Worm (Caenorhabditis elegans): ENCODE data around the gene C08B11.9.

Gene C08B11.9

DNA sequence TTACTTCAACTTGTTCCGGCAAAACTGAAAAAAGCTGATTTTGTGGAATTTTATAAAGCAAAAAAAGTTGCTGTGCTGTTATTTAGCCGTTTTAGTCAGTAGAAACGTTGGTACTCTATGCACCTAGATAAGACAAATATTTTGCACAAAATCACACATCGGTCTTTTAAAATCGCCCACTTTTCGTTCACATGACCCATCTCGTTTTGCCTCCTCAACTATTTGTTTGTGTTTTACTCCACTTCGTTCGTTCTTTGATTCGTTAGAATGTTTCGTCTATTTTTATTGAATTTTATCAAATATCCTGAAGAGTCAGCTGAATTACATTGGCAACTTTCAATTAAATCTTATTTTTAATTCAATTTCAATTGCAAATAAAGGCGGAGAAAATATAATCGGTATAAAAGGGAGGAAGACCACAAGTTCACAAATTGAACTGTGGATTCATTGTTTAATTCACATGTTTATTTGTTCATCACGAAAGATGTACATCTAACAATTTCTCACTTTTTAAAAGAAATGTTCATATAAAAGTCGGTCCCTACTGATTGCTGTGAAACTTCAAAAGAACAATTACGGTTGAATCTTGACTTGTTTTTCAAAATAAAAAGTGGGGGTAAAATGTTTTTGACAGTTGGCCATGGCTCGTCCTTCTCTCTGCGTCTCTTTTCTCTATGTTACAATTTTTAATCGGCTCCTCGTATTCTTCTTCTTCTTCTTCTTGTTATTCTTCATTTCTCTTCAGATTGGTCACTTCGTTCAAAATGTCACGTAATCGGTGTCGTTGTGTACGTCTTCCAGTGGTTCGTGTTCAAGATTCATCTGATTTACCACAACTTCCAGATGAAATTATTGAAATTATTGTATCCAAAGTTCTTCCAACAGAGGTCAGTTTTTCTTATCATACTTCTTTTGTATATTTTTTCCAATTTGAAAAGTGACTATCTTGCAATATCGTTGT lies 25.6 kb downstream of the C08B11.9 start, which contains the start of gene DH11.2 (continued):
- TF ChIP-seq K11D2.4 (GFP tag; IDR thresholded peaks at IDR 0.05) (no peak), lir-1 (GFP tag; conservative IDR thresholded peaks at IDR 0.05) (no peak), sdz-38 (tag; optimal IDR thresholded peaks at IDR 0.05) (no peak), tlf-1 (GFP tag; optimal IDR thresholded peaks at IDR 0.05) (peak; percentile 15), aptf-2 (GFP tag; conservative IDR thresholded peaks at IDR 0.05) (no peak), hmg-20 (GFP tag; IDR thresholded peaks at IDR 0.05) (no peak), attf-6 (GFP tag; IDR thresholded peaks at IDR 0.05) (no peak)

DNA sequence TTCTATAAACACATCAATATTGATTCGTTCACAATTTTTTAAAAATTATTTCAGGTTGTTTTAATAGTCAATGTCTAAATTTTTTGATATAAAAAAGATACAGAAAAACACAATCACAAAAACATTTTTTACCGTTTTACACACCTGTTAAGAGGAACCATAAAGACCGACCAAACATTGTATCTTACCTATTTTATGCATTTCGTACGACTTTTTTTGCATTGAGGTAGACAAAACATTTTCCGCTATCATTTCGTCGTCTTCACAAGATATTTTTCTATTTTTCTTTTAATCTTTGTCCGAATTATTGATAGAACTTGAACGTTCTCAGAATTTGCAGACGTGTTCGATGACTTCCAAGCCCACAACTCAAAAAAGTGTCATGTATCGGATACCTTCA lies 29.6 kb downstream of the C08B11.9 start, which contains the start of gene glna-2:
glna-2 (plus strand) TSS at position 301 of the 400 bp plus-strand sequence.
- TF ChIP-seq Y53F4B.3 (GFP tag; IDR thresholded peaks at IDR 0.05), result no peak
- no peak for TF ChIP-seq mxl-1 (tag; optimal IDR thresholded peaks at IDR 0.05)
- no peak for TF ChIP-seq ceh-40 (GFP tag; IDR thresholded peaks at IDR 0.05)
- TF ChIP-seq mel-28 (tag; optimal IDR thresholded peaks at IDR 0.05; ENCODE audit: borderline replicate concordance), result no peak
- TF ChIP-seq akir-1 (GFP tag; optimal IDR thresholded peaks at IDR 0.05), result no peak
- no peak for TF ChIP-seq aptf-2 (GFP tag; conservative IDR thresholded peaks at IDR 0.05)
- TF ChIP-seq B0035.1 (tag; optimal IDR thresholded peaks at IDR 0.05), result no peak
- no peak for TF ChIP-seq ZK185.1 (tag; optimal IDR thresholded peaks at IDR 0.05; ENCODE audit: poor library complexity, severe bottlenecking)
- no peak for TF ChIP-seq hlh-12 (tag; optimal IDR thresholded peaks at IDR 0.05)
- TF ChIP-seq C06A6.2 (GFP tag; conservative IDR thresholded peaks at IDR 0.05), result no peak
- TF ChIP-seq sea-2 (GFP tag; IDR thresholded peaks at IDR 0.05), result no peak

DNA sequence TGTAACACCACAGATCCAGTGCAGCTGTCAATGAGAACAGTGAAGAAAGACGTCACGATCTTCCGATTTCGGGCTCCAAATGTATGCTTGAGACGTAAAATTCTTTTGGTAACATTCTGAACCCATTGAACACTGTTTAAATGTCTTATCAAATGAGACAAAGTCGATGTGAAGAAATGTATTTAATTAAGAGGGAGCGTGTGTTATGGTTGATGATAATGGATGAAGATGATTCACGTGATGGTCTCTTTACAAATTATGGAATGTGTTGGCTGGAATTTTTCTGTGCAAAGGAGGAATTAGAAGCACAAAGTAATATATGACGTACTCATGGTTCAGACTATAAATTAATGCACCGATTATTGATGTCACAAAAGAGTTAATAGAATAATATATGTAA lies 31.0 kb downstream of the C08B11.9 start:
- TF ChIP-seq snpc-1.1 (tag; optimal IDR thresholded peaks at IDR 0.05; ENCODE audit: insufficient read depth), result no peak
- TF ChIP-seq mcd-1 (GFP tag; IDR thresholded peaks at IDR 0.05), result no peak
- TF ChIP-seq aptf-3 (GFP tag; IDR thresholded peaks at IDR 0.05), result no peak
- TF ChIP-seq pha-4 (tag; optimal IDR thresholded peaks at IDR 0.05), result no peak
- no peak for TF ChIP-seq hlh-26 (GFP tag; conservative IDR thresholded peaks at IDR 0.05)
- TF ChIP-seq ekl-4 (GFP tag; IDR thresholded peaks at IDR 0.05), result no peak
- no peak for TF ChIP-seq F23B12.7 (tag; optimal IDR thresholded peaks at IDR 0.05; ENCODE audit: insufficient read depth)
- TF ChIP-seq F57C9.4 (tag; optimal IDR thresholded peaks at IDR 0.05), result no peak
- no peak for TF ChIP-seq die-1 (tag; optimal IDR thresholded peaks at IDR 0.05)
- TF ChIP-seq akir-1 (GFP tag; optimal IDR thresholded peaks at IDR 0.05), result no peak
- no peak for TF ChIP-seq cebp-2 (GFP tag; IDR thresholded peaks at IDR 0.05)
- no peak for TF ChIP-seq dpff-1 (tag; optimal IDR thresholded peaks at IDR 0.05)
- TF ChIP-seq ama-1 (optimal IDR thresholded peaks at IDR 0.05), result no peak
- TF ChIP-seq ama-1 (GFP tag; optimal IDR thresholded peaks at IDR 0.05), result no peak

DNA sequence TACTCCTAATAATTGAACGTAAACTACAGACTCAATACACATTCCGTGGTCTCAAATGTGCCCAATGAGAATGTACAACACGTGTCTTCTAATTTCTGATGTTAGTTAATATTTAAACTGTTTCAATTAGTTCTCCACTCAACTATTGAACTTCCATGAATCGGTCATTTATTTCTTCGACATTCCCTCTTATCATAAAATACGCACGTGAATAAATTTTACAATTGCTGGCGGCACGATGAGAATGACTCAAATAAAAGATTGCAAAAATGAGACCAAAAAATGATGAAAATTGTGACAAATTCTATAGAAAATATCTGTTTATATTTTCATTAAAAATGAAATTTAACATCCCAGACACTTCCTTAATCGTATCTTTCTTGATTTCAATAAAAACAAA lies 33.2 kb downstream of the C08B11.9 start:
- TF ChIP-seq hlh-12 (tag; optimal IDR thresholded peaks at IDR 0.05), result no peak
- TF ChIP-seq somi-1 (GFP tag; optimal IDR thresholded peaks at IDR 0.05), result no peak
- no peak for TF ChIP-seq F33H1.4 (GFP tag; IDR thresholded peaks at IDR 0.05)
- no peak for TF ChIP-seq unc-62 (GFP tag; optimal IDR thresholded peaks at IDR 0.05)
- TF ChIP-seq ceh-79 (tag; optimal IDR thresholded peaks at IDR 0.05), result no peak
- TF ChIP-seq nhr-80 (tag; optimal IDR thresholded peaks at IDR 0.05), result peak; percentile 10
- no peak for TF ChIP-seq rec-8 (tag; optimal IDR thresholded peaks at IDR 0.05)
